Fruit fly (Drosophila melanogaster) whole organism, adult: ENCODE results near the gene CG12662.

ENCODE experiments used
- CG11617 ChIP-seq: fragments of 200-800 bp; sonication (Bioruptor generic); optimal IDR thresholded peaks from 2 replicates; lab custom pipeline; 2017; ENCODE audit warnings: mild to moderate bottlenecking, missing biosample characterization, missing genetic modification reagents, missing genetic modification characterization
- CG12768 ChIP-seq: fragments of 200-800 bp; sonication (Bioruptor generic); optimal IDR thresholded peaks from 2 replicates; lab custom pipeline; 2017; ENCODE audit warnings: missing biosample characterization, missing genetic modification characterization, mild to moderate bottlenecking, moderate library complexity, missing genetic modification reagents
- CG14711 ChIP-seq: fragments of 200-800 bp; sonication (Bioruptor generic); optimal IDR thresholded peaks from 2 replicates; lab custom pipeline; 2018; ENCODE audit warnings: missing biosample characterization, mild to moderate bottlenecking, missing genetic modification characterization, moderate library complexity
- CG1620 ChIP-seq: fragments of 200-800 bp; sonication (Bioruptor generic); optimal IDR thresholded peaks from 2 replicates; lab custom pipeline; 2016; ENCODE audit warnings: missing biosample characterization, missing genetic modification characterization
- CG33017 ChIP-seq: fragments of 200-800 bp; sonication (Bioruptor generic); optimal IDR thresholded peaks from 2 replicates; lab custom pipeline; 2018; ENCODE audit warnings: missing biosample characterization, mild to moderate bottlenecking, missing genetic modification characterization, moderate library complexity
- CG5204 ChIP-seq: fragments of 200-800 bp; sonication (Bioruptor generic); optimal IDR thresholded peaks from 2 replicates; lab custom pipeline; 2016; ENCODE audit warnings: missing biosample characterization, missing genetic modification characterization
- CG7045 ChIP-seq: fragments of 200-800 bp; sonication (Bioruptor generic); optimal IDR thresholded peaks from 2 replicates; lab custom pipeline; 2017; ENCODE audit warnings: missing biosample characterization, mild to moderate bottlenecking, missing genetic modification characterization
- CG7101 ChIP-seq: fragments of 200-800 bp; sonication (Bioruptor generic); optimal IDR thresholded peaks from 2 replicates; lab custom pipeline; 2018; ENCODE audit warnings: missing biosample characterization, mild to moderate bottlenecking, missing genetic modification characterization, moderate library complexity
- Clk ChIP-seq: fragments of 200-800 bp; sonication (Bioruptor generic); optimal IDR thresholded peaks from 2 replicates; lab custom pipeline; 2017; ENCODE audit warnings: missing biosample characterization, missing genetic modification characterization
- Crg-1 ChIP-seq: fragments of 200-800 bp; sonication (Bioruptor generic); optimal IDR thresholded peaks from 2 replicates; lab custom pipeline; 2016; ENCODE audit warnings: missing biosample characterization, missing genetic modification characterization
- Hr96 ChIP-seq: fragments of 200-800 bp; sonication (Bioruptor generic); optimal IDR thresholded peaks from 2 replicates; lab custom pipeline; 2016; ENCODE audit warnings: missing biosample characterization, missing genetic modification characterization
- Mnt ChIP-seq: fragments of 200-800 bp; sonication (Bioruptor generic); optimal IDR thresholded peaks from 2 replicates; lab custom pipeline; 2016; ENCODE audit warnings: missing biosample characterization, mild to moderate bottlenecking, missing genetic modification characterization
- bab1 ChIP-seq: fragments of 200-800 bp; sonication (Bioruptor generic); optimal IDR thresholded peaks from 3 replicates; lab custom pipeline; 2019; ENCODE audit warnings: missing biosample characterization, mild to moderate bottlenecking, missing genetic modification characterization, moderate library complexity
- cic ChIP-seq: fragments of 200-800 bp; sonication (Bioruptor generic); optimal IDR thresholded peaks from 2 replicates; lab custom pipeline; 2017; ENCODE audit warnings: missing biosample characterization, mild to moderate bottlenecking, missing genetic modification characterization, moderate library complexity
- cnc ChIP-seq, 2 experiments: fragments of >200 bp; optimal IDR thresholded peaks; 2 replicates each; lab custom pipeline; 2017
- kay ChIP-seq: fragments of 200-800 bp; sonication (Bioruptor generic); peaks from one replicate; lab custom pipeline; 2016; ENCODE audit warnings: missing biosample characterization, missing genetic modification characterization, borderline replicate concordance
- ovo ChIP-seq: fragments of 200-800 bp; sonication (Bioruptor generic); optimal IDR thresholded peaks from 2 replicates; lab custom pipeline; 2016; ENCODE audit warnings: missing biosample characterization, missing genetic modification characterization
- pad ChIP-seq: fragments of 200-800 bp; sonication (Bioruptor generic); optimal IDR thresholded peaks from 3 replicates; lab custom pipeline; 2017; ENCODE audit warnings: missing biosample characterization, missing genetic modification characterization, mild to moderate bottlenecking, moderate library complexity, missing genetic modification reagents
- tj ChIP-seq: fragments of 200-800 bp; sonication (Bioruptor generic); optimal IDR thresholded peaks from 3 replicates; lab custom pipeline; 2017; ENCODE audit warnings: missing biosample characterization, mild to moderate bottlenecking, missing genetic modification characterization, moderate library complexity
- toe ChIP-seq: fragments of 200-800 bp; sonication (Bioruptor generic); optimal IDR thresholded peaks from 2 replicates; lab custom pipeline; 2016; ENCODE audit warnings: missing biosample characterization, missing genetic modification characterization

CG12662 gene

dm6 chrX:9007215-9007614, 23.0 kb upstream of the CG12662 start:
- TF ChIP-seq CG14711 (tag; lab: Kevin White, UChicago): no peak
- no peak for TF ChIP-seq ovo (GFP tag; lab: Kevin White, UChicago)
- no peak for TF ChIP-seq cnc (optimal IDR thresholded peaks at IDR 0.05; lab: Kevin White, UChicago)
- TF ChIP-seq toe (GFP tag; lab: Kevin White, UChicago): no peak
- TF ChIP-seq Hr96 (GFP tag; lab: Kevin White, UChicago): no peak
- TF ChIP-seq CG12768 (GFP tag; lab: Kevin White, UChicago): no peak
- TF ChIP-seq Crg-1 (GFP tag; lab: Kevin White, UChicago): no peak
- no peak for TF ChIP-seq tj (GFP tag; lab: Kevin White, UChicago)
- TF ChIP-seq CG11617 (GFP tag; lab: Kevin White, UChicago): no peak
- TF ChIP-seq cic (GFP tag; lab: Kevin White, UChicago): no peak
- TF ChIP-seq CG7045 (GFP tag; lab: Kevin White, UChicago): no peak
- TF ChIP-seq Clk (GFP tag; lab: Kevin White, UChicago): no peak
- TF ChIP-seq CG5204 (GFP tag; lab: Kevin White, UChicago): no peak
- no peak for TF ChIP-seq CG33017 (tag; lab: Kevin White, UChicago)
- TF ChIP-seq pad (GFP tag; lab: Kevin White, UChicago): no peak
- no peak for TF ChIP-seq Mnt (GFP tag; lab: Kevin White, UChicago)
- no peak for TF ChIP-seq bab1 (GFP tag; lab: Kevin White, UChicago)
- no peak for TF ChIP-seq CG7101 (tag; lab: Kevin White, UChicago)
- TF ChIP-seq kay (GFP tag; lab: Kevin White, UChicago): no peak

- TF ChIP-seq CG1620 (GFP tag; lab: Kevin White, UChicago): no peak
- TF ChIP-seq cic (GFP tag; lab: Kevin White, UChicago): no peak
These were observed 20.1 kb upstream of the CG12662 start for dm6 chrX:9004333-9004732.

- TF ChIP-seq bab1 (GFP tag; lab: Kevin White, UChicago) (peak; percentile 65), tj (GFP tag; lab: Kevin White, UChicago) (peak; percentile 52), Clk (GFP tag; lab: Kevin White, UChicago) (peak; percentile 7), CG11617 (GFP tag; lab: Kevin White, UChicago) (peak; percentile 71), pad (GFP tag; lab: Kevin White, UChicago) (peak; percentile 50), CG14711 (tag; lab: Kevin White, UChicago) (peak; percentile 76), cnc (optimal IDR thresholded peaks at IDR 0.05; lab: Kevin White, UChicago) (no peak), cic (GFP tag; lab: Kevin White, UChicago) (no peak), kay (GFP tag; lab: Kevin White, UChicago) (no peak), toe (GFP tag; lab: Kevin White, UChicago) (peak; percentile 50), CG33017 (tag; lab: Kevin White, UChicago) (peak; percentile 53), CG1620 (GFP tag; lab: Kevin White, UChicago) (peak; percentile 25), CG5204 (GFP tag; lab: Kevin White, UChicago) (peak; percentile 62), CG7101 (tag; lab: Kevin White, UChicago) (peak; percentile 83), ovo (GFP tag; lab: Kevin White, UChicago) (no peak), CG12768 (GFP tag; lab: Kevin White, UChicago) (peak; percentile 47), CG7045 (GFP tag; lab: Kevin White, UChicago) (peak; percentile 22), Crg-1 (GFP tag; lab: Kevin White, UChicago) (peak; percentile 59), Hr96 (GFP tag; lab: Kevin White, UChicago) (peak; percentile 85), Mnt (GFP tag; lab: Kevin White, UChicago) (peak; percentile 63)
These were observed 10.0 kb downstream of the CG12662 start, which contains the start of gene CG10962 for dm6 chrX:8974203-8974602. Gene CG10962, minus strand, starts transcription at chrX:8974255.

dm6 chrX:8973136-8973535, 11.1 kb downstream of the CG12662 start:
- peak; percentile 21 for TF ChIP-seq pad (GFP tag; lab: Kevin White, UChicago)
- no peak for TF ChIP-seq kay (GFP tag; lab: Kevin White, UChicago)
- TF ChIP-seq CG1620 (GFP tag; lab: Kevin White, UChicago): no peak
- TF ChIP-seq CG14711 (tag; lab: Kevin White, UChicago): no peak
- peak; percentile 39 for TF ChIP-seq toe (GFP tag; lab: Kevin White, UChicago)
- TF ChIP-seq tj (GFP tag; lab: Kevin White, UChicago): peak; percentile 23
- peak; percentile 30 for TF ChIP-seq cic (GFP tag; lab: Kevin White, UChicago)
- no peak for TF ChIP-seq CG7045 (GFP tag; lab: Kevin White, UChicago)
- TF ChIP-seq CG7101 (tag; lab: Kevin White, UChicago): peak; percentile 67
- no peak for TF ChIP-seq Clk (GFP tag; lab: Kevin White, UChicago)
- no peak for TF ChIP-seq CG33017 (tag; lab: Kevin White, UChicago)
- no peak for TF ChIP-seq CG12768 (GFP tag; lab: Kevin White, UChicago)
- peak; percentile 70 for TF ChIP-seq CG11617 (GFP tag; lab: Kevin White, UChicago)
- TF ChIP-seq Hr96 (GFP tag; lab: Kevin White, UChicago): peak; percentile 62
- TF ChIP-seq Mnt (GFP tag; lab: Kevin White, UChicago): peak; percentile 63
- TF ChIP-seq ovo (GFP tag; lab: Kevin White, UChicago): no peak
- no peak for TF ChIP-seq bab1 (GFP tag; lab: Kevin White, UChicago)
- no peak for TF ChIP-seq cnc (optimal IDR thresholded peaks at IDR 0.05; lab: Kevin White, UChicago)
- TF ChIP-seq CG5204 (GFP tag; lab: Kevin White, UChicago): peak; percentile 23
- TF ChIP-seq Crg-1 (GFP tag; lab: Kevin White, UChicago): no peak

dm6 chrX:8958261-8958660, 26.0 kb downstream of the CG12662 start:
- TF ChIP-seq tj (GFP tag; lab: Kevin White, UChicago): no peak
- no peak for TF ChIP-seq CG7045 (GFP tag; lab: Kevin White, UChicago)
- TF ChIP-seq bab1 (GFP tag; lab: Kevin White, UChicago): no peak
- no peak for TF ChIP-seq CG7101 (tag; lab: Kevin White, UChicago)
- TF ChIP-seq Mnt (GFP tag; lab: Kevin White, UChicago): no peak
- no peak for TF ChIP-seq CG14711 (tag; lab: Kevin White, UChicago)
- no peak for TF ChIP-seq CG12768 (GFP tag; lab: Kevin White, UChicago)
- no peak for TF ChIP-seq cnc (optimal IDR thresholded peaks at IDR 0.05; lab: Kevin White, UChicago)
- TF ChIP-seq Crg-1 (GFP tag; lab: Kevin White, UChicago): no peak
- TF ChIP-seq cic (GFP tag; lab: Kevin White, UChicago): no peak
- TF ChIP-seq CG5204 (GFP tag; lab: Kevin White, UChicago): no peak
- no peak for TF ChIP-seq CG11617 (GFP tag; lab: Kevin White, UChicago)
- TF ChIP-seq CG33017 (tag; lab: Kevin White, UChicago): no peak
- TF ChIP-seq ovo (GFP tag; lab: Kevin White, UChicago): no peak
- TF ChIP-seq Clk (GFP tag; lab: Kevin White, UChicago): no peak
- TF ChIP-seq Hr96 (GFP tag; lab: Kevin White, UChicago): no peak
- TF ChIP-seq CG1620 (GFP tag; lab: Kevin White, UChicago): no peak
- TF ChIP-seq pad (GFP tag; lab: Kevin White, UChicago): no peak
